Worm (Caenorhabditis elegans): ENCODE data around the gene F36G3.2.

DNA sequence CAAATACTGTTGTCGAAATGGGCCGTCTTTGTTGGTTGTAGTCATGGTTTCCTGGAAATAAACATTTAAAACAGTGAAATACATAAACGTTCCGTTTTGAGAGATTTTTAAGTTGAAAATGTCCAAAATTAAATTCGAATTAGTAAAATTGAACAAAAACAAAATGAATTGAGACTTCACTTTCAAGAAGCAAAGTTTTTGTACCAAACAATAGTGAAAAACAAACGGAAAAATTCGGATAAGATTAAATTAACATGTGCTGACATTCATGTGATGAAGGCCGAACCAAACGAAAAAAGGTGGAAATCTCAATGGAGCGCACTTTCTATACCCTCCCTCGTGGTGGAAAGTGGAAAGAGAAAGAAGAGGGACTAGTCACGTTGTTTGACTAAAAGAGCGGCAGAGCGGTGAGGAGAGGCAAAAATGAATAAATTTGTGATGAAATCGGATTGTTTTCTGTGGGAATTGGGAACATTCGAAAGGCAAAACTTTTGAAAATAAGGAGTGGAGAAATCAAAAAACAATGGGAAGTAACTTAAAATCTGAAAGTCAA, 44.0 kb upstream of the F36G3.2 start, which contains the start of gene ipla-2:
- TF ChIP-seq unc-62 (GFP tag; optimal IDR thresholded peaks at IDR 0.05) (no peak), snpc-4 (GFP tag; optimal IDR thresholded peaks at IDR 0.05) (no peak), snpc-4 (tag; optimal IDR thresholded peaks at IDR 0.05) (peak in 1 of 4 experiments; percentile 21), mcd-1 (GFP tag; IDR thresholded peaks at IDR 0.05) (peak; percentile 88), Y56A3A.18 (GFP tag; IDR thresholded peaks at IDR 0.05) (no peak), him-1 (tag; optimal IDR thresholded peaks at IDR 0.05) (no peak), attf-6 (GFP tag; IDR thresholded peaks at IDR 0.05) (no peak), lir-1 (GFP tag; conservative IDR thresholded peaks at IDR 0.05) (no peak), Y79H2A.3 (GFP tag; conservative IDR thresholded peaks at IDR 0.05) (no peak), hmg-1.2 (GFP tag; IDR thresholded peaks at IDR 0.05) (peak; percentile 36; the same call in 1 of the 2 replicates)
